Worm (Caenorhabditis elegans): ENCODE results near the gene kin-18.

DNA sequence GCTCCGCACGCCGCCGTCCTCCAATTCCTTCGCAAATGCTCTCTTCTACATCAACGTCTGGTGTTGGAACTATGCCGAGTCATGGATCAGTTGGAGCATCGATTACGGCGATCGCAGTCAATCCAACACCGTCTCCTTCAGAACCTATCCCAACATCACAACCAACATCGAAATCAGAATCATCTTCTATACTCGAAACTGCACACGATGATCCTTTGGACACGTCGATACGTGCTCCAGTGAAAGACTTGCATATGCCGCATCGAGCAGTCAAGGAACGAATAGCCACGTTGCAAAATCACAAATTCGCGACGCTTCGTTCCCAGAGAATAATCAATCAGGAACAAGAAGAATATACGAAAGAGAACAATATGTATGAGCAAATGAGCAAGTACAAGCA lies 2.6 kb downstream of the kin-18 start:
- no peak for TF ChIP-seq ztf-4 (tag; optimal IDR thresholded peaks at IDR 0.05)
- no peak for TF ChIP-seq unc-130 (tag; optimal IDR thresholded peaks at IDR 0.05)
- TF ChIP-seq fkh-10 (GFP tag; optimal IDR thresholded peaks at IDR 0.05): no peak
- TF ChIP-seq unc-86 (tag; optimal IDR thresholded peaks at IDR 0.05): no peak
- TF ChIP-seq jun-1 (tag; optimal IDR thresholded peaks at IDR 0.05): no peak
- TF ChIP-seq lin-13 (GFP tag; optimal IDR thresholded peaks at IDR 0.05): no peak
- TF ChIP-seq nhr-11 (tag; optimal IDR thresholded peaks at IDR 0.05): no peak
- TF ChIP-seq elt-2 (tag; optimal IDR thresholded peaks at IDR 0.05): no peak
